Worm (Caenorhabditis elegans) whole organism, midembryonic: Measurements from ENCODE around the gene C02D5.2.
A peak's percentile ranks its signal among the peaks of the same experiment; 100 is the strongest.

ENCODE experiments used
- T22C8.4 ChIP-seq: fragments of 200-800 bp; sonication (Bioruptor generic); IDR thresholded peaks from 2 replicates; pipeline ENCODE4 v1.3.6; 2022; ENCODE audit warnings: missing genetic modification characterization, missing compliant biosample characterization
- cog-1 ChIP-seq: sonication (generic microtip); optimal IDR thresholded peaks from 2 replicates; lab custom pipeline; 2016; ENCODE audit warnings: missing genetic modification characterization, missing compliant biosample characterization
- flt-1 ChIP-seq: fragments of 200-800 bp; sonication (Bioruptor generic); IDR thresholded peaks from 2 replicates; pipeline ENCODE4 v1.3.6; 2022; ENCODE audit warnings: missing genetic modification characterization, missing compliant biosample characterization
- klf-2 ChIP-seq: fragments of 200-800 bp; sonication (Bioruptor generic); conservative IDR thresholded peaks from 2 replicates; pipeline ENCODE4 v1.3.6; 2022; ENCODE audit warnings: missing genetic modification reagents, missing genetic modification characterization, missing compliant biosample characterization
- med-1 ChIP-seq: sonication (generic microtip); optimal IDR thresholded peaks from 2 replicates; lab custom pipeline; 2017; ENCODE audit warnings: missing genetic modification characterization, mild to moderate bottlenecking, missing compliant biosample characterization, antibody characterized with exemption, missing genetic modification reagents; ENCODE audit not compliant: insufficient read depth
- ref-1 ChIP-seq: fragments of 200-800 bp; sonication (Bioruptor generic); conservative IDR thresholded peaks from 2 replicates; pipeline ENCODE4 v1.3.6; 2022; ENCODE audit warnings: missing genetic modification reagents, missing genetic modification characterization, missing compliant biosample characterization
- tab-1 ChIP-seq: fragments of 200-800 bp; sonication (Bioruptor generic); IDR thresholded peaks from 2 replicates; pipeline ENCODE4 v1.3.6; 2022; ENCODE audit warnings: missing genetic modification characterization, missing compliant biosample characterization
- ztf-23 ChIP-seq: fragments of 200-800 bp; sonication (Bioruptor generic); IDR thresholded peaks from 2 replicates; pipeline ENCODE4 v1.3.6; 2022; ENCODE audit warnings: missing genetic modification reagents, missing genetic modification characterization, missing compliant biosample characterization
- ztf-29 ChIP-seq: fragments of 200-800 bp; sonication (Bioruptor generic); IDR thresholded peaks from 2 replicates; pipeline ENCODE4 v1.3.6; 2022; ENCODE audit warnings: missing genetic modification reagents, missing genetic modification characterization, missing compliant biosample characterization

The C02D5.2 gene

ce11 chrIII:8556836-8557385 lies at the start of gene C02D5.2:
Gene C02D5.2, plus strand, starts transcription at chrIII:8557335.
- TF ChIP-seq cog-1 (tag; lab: Kevin White, UChicago) (peak; percentile 44), ref-1 (GFP tag; lab: Robert Waterston, UW) (no peak), klf-2 (GFP tag; lab: Robert Waterston, UW) (no peak), med-1 (GFP tag; lab: Kevin White, UChicago) (no peak)

DNA sequence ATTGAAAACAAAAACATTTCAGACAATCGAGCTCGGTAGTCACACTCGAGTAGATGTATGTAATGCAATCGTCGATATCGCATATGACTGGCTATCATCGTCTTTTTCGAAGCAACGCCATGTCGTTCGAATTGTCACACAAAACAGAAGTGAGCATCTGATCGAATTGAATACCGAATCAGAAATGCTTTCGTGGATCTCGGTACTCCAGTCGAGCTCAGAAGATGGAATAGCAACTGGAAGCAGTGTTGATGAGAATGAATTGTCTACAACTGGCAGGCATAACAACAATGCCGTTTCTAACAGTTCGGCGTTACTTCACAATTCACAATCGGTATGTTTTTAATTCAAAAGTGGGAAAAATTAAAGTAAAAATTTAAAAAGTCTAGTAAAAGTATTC lies 47.9 kb upstream of the C02D5.2 start:
- TF ChIP-seq ref-1 (GFP tag; lab: Robert Waterston, UW): no peak
- TF ChIP-seq T22C8.4 (GFP tag; lab: Robert Waterston, UW): no peak
- no peak for TF ChIP-seq cog-1 (tag; lab: Kevin White, UChicago)
- no peak for TF ChIP-seq ztf-23 (GFP tag; lab: Robert Waterston, UW)
- no peak for TF ChIP-seq klf-2 (GFP tag; lab: Robert Waterston, UW)

DNA sequence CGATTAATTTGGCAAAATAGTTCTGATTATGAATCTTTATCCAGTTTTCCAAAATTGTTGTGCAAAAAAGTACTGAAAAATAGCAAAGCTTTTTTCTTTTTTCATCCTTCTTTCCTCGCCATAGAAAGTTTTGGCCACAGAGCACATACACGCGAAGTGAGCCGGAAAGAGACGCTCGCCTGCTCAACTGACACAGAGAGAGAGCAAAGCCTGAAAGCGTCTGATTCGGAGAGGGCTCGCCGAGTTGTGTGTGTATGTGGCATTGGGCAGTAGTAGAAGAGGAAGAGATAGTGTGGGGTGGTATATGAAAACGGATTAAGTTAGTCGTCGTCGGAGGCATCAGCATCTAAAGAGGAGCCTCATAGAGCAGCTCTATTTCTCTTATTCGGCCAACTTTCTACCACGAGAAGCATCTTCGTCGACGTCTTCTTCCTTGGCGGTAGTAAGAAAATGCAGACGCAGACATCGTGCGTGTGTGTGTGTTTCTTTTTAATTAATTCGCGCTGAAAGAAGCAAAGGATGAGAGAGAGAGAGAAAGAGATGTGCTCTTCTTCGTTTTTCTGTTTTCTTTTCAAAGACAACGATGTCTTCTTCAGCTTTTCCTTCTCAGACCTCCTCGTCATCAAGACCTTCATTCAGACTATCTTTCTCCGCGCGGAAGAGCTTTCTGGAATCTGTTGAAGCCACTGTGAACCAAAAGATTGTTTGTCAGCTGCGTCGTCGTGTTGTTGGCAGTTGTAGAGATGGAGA lies 47.3 kb upstream of the C02D5.2 start:
- TF ChIP-seq tab-1 (GFP tag; lab: Robert Waterston, UW): 0 out of 2 replicates have a peak, but pooled peaks have one; percentile 8
- TF ChIP-seq ztf-23 (GFP tag; lab: Robert Waterston, UW): peak; percentile 36; the same call in 1 of the 2 replicates
- no peak for TF ChIP-seq flt-1 (GFP tag; lab: Robert Waterston, UW)
- TF ChIP-seq cog-1 (tag; lab: Kevin White, UChicago): no peak
- no peak for TF ChIP-seq T22C8.4 (GFP tag; lab: Robert Waterston, UW)
- TF ChIP-seq med-1 (GFP tag; lab: Kevin White, UChicago): no peak
- no peak for TF ChIP-seq ztf-29
- TF ChIP-seq ref-1 (GFP tag; lab: Robert Waterston, UW): no peak
- TF ChIP-seq klf-2 (GFP tag; lab: Robert Waterston, UW): no peak

DNA sequence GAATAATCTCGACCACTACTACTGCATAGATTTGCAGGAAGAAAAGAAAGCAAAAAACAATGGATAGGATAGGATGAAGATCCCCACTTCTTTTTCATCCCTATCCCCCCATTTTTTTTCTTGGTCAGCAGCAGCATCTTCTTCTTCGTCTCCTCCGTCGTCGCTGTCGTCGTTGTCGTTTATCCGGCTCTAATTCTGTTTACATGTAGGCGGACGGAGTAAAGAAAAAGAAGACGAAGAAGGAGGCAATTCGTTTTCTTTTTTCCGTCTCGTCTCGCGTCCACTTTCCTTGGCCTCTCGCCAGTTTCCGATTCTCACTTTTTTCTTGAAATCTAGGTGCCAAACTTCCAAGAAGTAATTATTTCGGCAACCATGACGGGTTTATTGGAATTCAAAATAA lies 45.4 kb upstream of the C02D5.2 start:
- TF ChIP-seq ref-1 (GFP tag; lab: Robert Waterston, UW) (no peak), ztf-23 (GFP tag; lab: Robert Waterston, UW) (no peak), med-1 (GFP tag; lab: Kevin White, UChicago) (no peak), flt-1 (GFP tag; lab: Robert Waterston, UW) (no peak)

DNA sequence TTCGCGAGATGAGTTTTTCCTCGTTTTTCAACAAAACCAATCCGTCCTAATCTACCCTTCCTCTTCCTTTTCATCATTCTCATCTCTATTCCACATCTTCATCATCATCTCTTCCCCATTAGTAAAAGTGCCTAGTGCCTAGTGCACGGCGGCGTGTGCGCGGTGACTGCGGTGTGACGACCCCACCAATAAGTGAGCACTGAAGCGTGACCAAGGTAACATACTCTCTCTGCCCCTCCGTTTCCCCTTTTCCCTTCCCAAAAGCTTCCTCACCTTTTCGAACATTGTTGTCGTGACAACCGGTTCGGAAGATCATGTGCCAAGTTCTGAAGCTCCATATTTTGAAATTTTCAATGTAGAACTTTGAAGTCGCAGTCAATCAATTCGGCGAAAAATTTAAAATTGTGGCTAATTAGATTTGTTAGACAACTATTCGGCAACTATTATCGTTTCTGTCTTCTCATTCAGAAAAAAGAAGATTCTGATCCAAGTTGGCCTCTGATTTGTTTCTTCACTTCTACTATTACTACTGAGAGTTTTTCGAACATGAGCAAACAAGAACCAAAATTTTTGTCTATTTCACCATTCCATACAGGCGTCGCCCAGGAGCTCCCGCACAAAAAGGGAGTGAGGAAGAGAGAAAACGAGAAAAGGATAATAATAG lies 44.7 kb upstream of the C02D5.2 start:
- no peak for TF ChIP-seq med-1 (GFP tag; lab: Kevin White, UChicago)
- TF ChIP-seq klf-2 (GFP tag; lab: Robert Waterston, UW): no peak
- TF ChIP-seq ztf-23 (GFP tag; lab: Robert Waterston, UW): no peak
- TF ChIP-seq cog-1 (tag; lab: Kevin White, UChicago): no peak
- no peak for TF ChIP-seq flt-1 (GFP tag; lab: Robert Waterston, UW)
- no peak for TF ChIP-seq ztf-29
- no peak for TF ChIP-seq tab-1 (GFP tag; lab: Robert Waterston, UW)
- no peak for TF ChIP-seq ref-1 (GFP tag; lab: Robert Waterston, UW)
- TF ChIP-seq T22C8.4 (GFP tag; lab: Robert Waterston, UW): no peak

DNA sequence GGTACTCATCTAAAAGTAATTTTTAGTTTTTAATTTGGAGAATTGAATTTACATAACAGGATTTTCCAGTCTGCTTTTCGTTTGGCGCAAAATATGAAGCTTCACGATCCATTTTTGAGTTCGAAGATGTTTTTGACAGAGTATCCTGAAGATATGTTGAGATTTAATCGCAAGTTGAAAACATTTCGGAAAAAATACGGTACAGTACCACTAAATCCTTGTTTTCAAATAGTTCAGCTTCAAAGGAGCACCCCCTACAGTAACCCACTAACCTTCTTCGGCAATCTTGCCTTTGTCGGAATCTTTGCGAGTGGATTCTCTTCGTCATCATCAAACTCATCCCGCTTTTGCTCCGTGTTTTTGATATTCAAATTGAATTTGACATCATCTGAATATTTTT lies 38.1 kb upstream of the C02D5.2 start:
- TF ChIP-seq flt-1 (GFP tag; lab: Robert Waterston, UW) (no peak), ref-1 (GFP tag; lab: Robert Waterston, UW) (no peak), cog-1 (tag; lab: Kevin White, UChicago) (no peak), T22C8.4 (GFP tag; lab: Robert Waterston, UW) (no peak), tab-1 (GFP tag; lab: Robert Waterston, UW) (no peak), ztf-29 (no peak), klf-2 (GFP tag; lab: Robert Waterston, UW) (no peak), med-1 (GFP tag; lab: Kevin White, UChicago) (no peak), ztf-23 (GFP tag; lab: Robert Waterston, UW) (no peak)

DNA sequence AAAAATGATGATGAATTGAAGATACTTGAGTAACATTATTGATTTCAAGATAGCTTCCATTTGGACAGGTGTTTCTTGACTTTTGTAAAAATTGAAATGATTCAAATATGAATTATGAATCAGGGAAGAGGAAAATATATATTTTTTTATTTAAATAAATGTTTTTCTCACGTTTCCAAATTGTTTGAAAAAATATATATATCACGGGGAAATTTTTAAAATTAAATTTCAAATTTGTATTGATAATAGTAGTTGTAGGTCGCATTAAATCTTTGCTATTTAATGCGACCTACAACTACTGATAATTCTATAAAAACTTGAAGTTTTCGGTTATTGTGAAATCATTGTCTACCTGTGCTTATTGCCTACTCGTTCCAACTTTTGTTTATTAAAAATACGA lies 37.2 kb upstream of the C02D5.2 start, which contains the start of gene ZC21.8:
TSS of gene ZC21.8 (minus strand) at position 101 of the 400 bp plus-strand sequence.
- TF ChIP-seq T22C8.4 (GFP tag; lab: Robert Waterston, UW): no peak
- no peak for TF ChIP-seq ztf-29
- TF ChIP-seq cog-1 (tag; lab: Kevin White, UChicago): no peak
- no peak for TF ChIP-seq tab-1 (GFP tag; lab: Robert Waterston, UW)
- TF ChIP-seq klf-2 (GFP tag; lab: Robert Waterston, UW): no peak
- TF ChIP-seq ztf-23 (GFP tag; lab: Robert Waterston, UW): no peak
- TF ChIP-seq flt-1 (GFP tag; lab: Robert Waterston, UW): no peak
- TF ChIP-seq med-1 (GFP tag; lab: Kevin White, UChicago): no peak
- TF ChIP-seq ref-1 (GFP tag; lab: Robert Waterston, UW): no peak

ce11 chrIII:8520589-8520988 lies 36.5 kb upstream of the C02D5.2 start:
- TF ChIP-seq ztf-23 (GFP tag; lab: Robert Waterston, UW) (no peak), tab-1 (GFP tag; lab: Robert Waterston, UW) (no peak), T22C8.4 (GFP tag; lab: Robert Waterston, UW) (no peak), flt-1 (GFP tag; lab: Robert Waterston, UW) (no peak), cog-1 (tag; lab: Kevin White, UChicago) (no peak), ztf-29 (no peak), klf-2 (GFP tag; lab: Robert Waterston, UW) (no peak), med-1 (GFP tag; lab: Kevin White, UChicago) (no peak), ref-1 (GFP tag; lab: Robert Waterston, UW) (no peak)
